Fruit fly (Drosophila melanogaster) whole organism, adult: ENCODE results near the gene NPFR.

Experiments used
- CG11617 ChIP-seq: fragments of 200-800 bp; sonication (Bioruptor generic); optimal IDR thresholded peaks from 2 replicates; lab custom pipeline; 2017; ENCODE audit warnings: mild to moderate bottlenecking, missing biosample characterization, missing genetic modification reagents, missing genetic modification characterization
- CG12768 ChIP-seq: fragments of 200-800 bp; sonication (Bioruptor generic); optimal IDR thresholded peaks from 2 replicates; lab custom pipeline; 2017; ENCODE audit warnings: missing biosample characterization, missing genetic modification characterization, mild to moderate bottlenecking, moderate library complexity, missing genetic modification reagents
- CG14711 ChIP-seq: fragments of 200-800 bp; sonication (Bioruptor generic); optimal IDR thresholded peaks from 2 replicates; lab custom pipeline; 2018; ENCODE audit warnings: missing biosample characterization, mild to moderate bottlenecking, missing genetic modification characterization, moderate library complexity
- CG7045 ChIP-seq: fragments of 200-800 bp; sonication (Bioruptor generic); optimal IDR thresholded peaks from 2 replicates; lab custom pipeline; 2017; ENCODE audit warnings: missing biosample characterization, mild to moderate bottlenecking, missing genetic modification characterization
- CG7101 ChIP-seq: fragments of 200-800 bp; sonication (Bioruptor generic); optimal IDR thresholded peaks from 2 replicates; lab custom pipeline; 2018; ENCODE audit warnings: missing biosample characterization, mild to moderate bottlenecking, missing genetic modification characterization, moderate library complexity
- Clk ChIP-seq: fragments of 200-800 bp; sonication (Bioruptor generic); optimal IDR thresholded peaks from 2 replicates; lab custom pipeline; 2017; ENCODE audit warnings: missing biosample characterization, missing genetic modification characterization
- Hr96 ChIP-seq: fragments of 200-800 bp; sonication (Bioruptor generic); optimal IDR thresholded peaks from 2 replicates; lab custom pipeline; 2016; ENCODE audit warnings: missing biosample characterization, missing genetic modification characterization
- Mnt ChIP-seq: fragments of 200-800 bp; sonication (Bioruptor generic); optimal IDR thresholded peaks from 2 replicates; lab custom pipeline; 2016; ENCODE audit warnings: missing biosample characterization, mild to moderate bottlenecking, missing genetic modification characterization
- bab1 ChIP-seq: fragments of 200-800 bp; sonication (Bioruptor generic); optimal IDR thresholded peaks from 3 replicates; lab custom pipeline; 2019; ENCODE audit warnings: missing biosample characterization, mild to moderate bottlenecking, missing genetic modification characterization, moderate library complexity
- cic ChIP-seq: fragments of 200-800 bp; sonication (Bioruptor generic); optimal IDR thresholded peaks from 2 replicates; lab custom pipeline; 2017; ENCODE audit warnings: missing biosample characterization, mild to moderate bottlenecking, missing genetic modification characterization, moderate library complexity
- cnc ChIP-seq, 2 experiments: fragments of >200 bp; optimal IDR thresholded peaks; 2 replicates each; lab custom pipeline; 2017
- kay ChIP-seq: fragments of 200-800 bp; sonication (Bioruptor generic); peaks from one replicate; lab custom pipeline; 2016; ENCODE audit warnings: missing biosample characterization, missing genetic modification characterization, borderline replicate concordance
- ovo ChIP-seq: fragments of 200-800 bp; sonication (Bioruptor generic); optimal IDR thresholded peaks from 2 replicates; lab custom pipeline; 2016; ENCODE audit warnings: missing biosample characterization, missing genetic modification characterization
- toe ChIP-seq: fragments of 200-800 bp; sonication (Bioruptor generic); optimal IDR thresholded peaks from 2 replicates; lab custom pipeline; 2016; ENCODE audit warnings: missing biosample characterization, missing genetic modification characterization

dm6 chr3R:6149593-6149992 is 37.5 kb upstream of the NPFR start:
- TF ChIP-seq CG7045 (GFP tag; lab: Kevin White, UChicago): no peak
- no peak for TF ChIP-seq ovo (GFP tag; lab: Kevin White, UChicago)
- no peak for TF ChIP-seq Clk
- no peak for TF ChIP-seq CG14711
- no peak for TF ChIP-seq cic
- TF ChIP-seq Mnt (GFP tag; lab: Kevin White, UChicago): no peak
- no peak for TF ChIP-seq CG7101 (tag; lab: Kevin White, UChicago)
- no peak for TF ChIP-seq toe (GFP tag; lab: Kevin White, UChicago)
- no peak for TF ChIP-seq CG11617 (GFP tag; lab: Kevin White, UChicago)
- no peak for TF ChIP-seq CG12768
- no peak for TF ChIP-seq cnc (optimal IDR thresholded peaks at IDR 0.05; lab: Kevin White, UChicago)
- TF ChIP-seq kay (GFP tag; lab: Kevin White, UChicago): no peak
- TF ChIP-seq Hr96 (GFP tag; lab: Kevin White, UChicago): no peak
- no peak for TF ChIP-seq bab1 (GFP tag; lab: Kevin White, UChicago)
